Comparison of ENCODE assay signal across 8 worm cellular contexts in the genomic region with DNA sequence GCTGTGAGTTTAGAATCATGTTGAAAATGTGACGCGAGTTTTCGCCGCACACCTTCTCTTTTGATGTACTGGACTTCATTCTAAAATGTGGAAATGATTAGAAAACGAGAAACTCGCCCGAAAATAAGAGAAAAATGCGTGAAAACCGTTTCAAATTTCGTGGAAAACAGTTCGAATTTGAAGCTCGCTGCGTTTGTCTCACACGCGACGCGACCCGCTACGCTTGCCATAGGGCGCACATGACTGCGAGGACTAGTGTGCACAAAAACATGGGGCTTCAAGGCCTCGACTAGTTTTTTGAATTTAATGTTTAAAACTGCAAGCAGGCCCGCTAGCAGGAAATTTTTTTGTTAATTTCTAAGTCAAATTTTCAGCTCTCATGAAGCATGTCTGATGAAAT.
A peak's percentile ranks its signal among the peaks of the same experiment; 100 is the strongest.
TF ChIP-seq lines count a peak whose summit lies in the region.

Gene cyk-4, minus strand, starts transcription at position 80 of the 400 bp plus-strand sequence.
Gene pdr-1, plus strand, starts transcription at position 369 of the 400 bp plus-strand sequence.

TF ChIP-seq in whole organism, L1 larva, 84 proteins besides CTCF, POLR2A, EP300 and RAD21 (continues in another document):
- peak in 1 of 6 experiments; percentile 65 for TF ChIP-seq elt-3 (tag; optimal IDR thresholded peaks at IDR 0.05; lab: Kevin White, UChicago)
- TF ChIP-seq nhr-76 (tag; optimal IDR thresholded peaks at IDR 0.05; lab: Kevin White, UChicago) = no peak
- TF ChIP-seq nhr-71 (tag; optimal IDR thresholded peaks at IDR 0.05; lab: Kevin White, UChicago) = no peak
- no peak for TF ChIP-seq nhr-47 (tag; optimal IDR thresholded peaks at IDR 0.05; lab: Kevin White, UChicago)
- peak; percentile 67 for TF ChIP-seq snu-23 (GFP tag; optimal IDR thresholded peaks at IDR 0.05; lab: Kevin White, UChicago)
- peak; percentile 49 for TF ChIP-seq nhr-20 (tag; optimal IDR thresholded peaks at IDR 0.05; lab: Kevin White, UChicago)
- TF ChIP-seq nhr-77 (tag; optimal IDR thresholded peaks at IDR 0.05; lab: Kevin White, UChicago) = peak; percentile 16
- TF ChIP-seq fos-1 (tag; optimal IDR thresholded peaks at IDR 0.05; lab: Kevin White, UChicago) = peak; percentile 30
- peak; percentile 75 for TF ChIP-seq skn-1 (tag; optimal IDR thresholded peaks at IDR 0.05; lab: Kevin White, UChicago)
- no peak for TF ChIP-seq irx-1 (tag; optimal IDR thresholded peaks at IDR 0.05; lab: Kevin White, UChicago)
- peak; percentile 58 to 86 for TF ChIP-seq lsy-2 (tag; optimal IDR thresholded peaks at IDR 0.05; lab: Kevin White, UChicago)

TF ChIP-seq in whole organism, L2 larva, 48 proteins besides CTCF, POLR2A, EP300 and RAD21 (continues in another document):
- TF ChIP-seq alr-1 (tag; optimal IDR thresholded peaks at IDR 0.05; lab: Kevin White, UChicago) (no peak), gmeb-1 (tag; optimal IDR thresholded peaks at IDR 0.05; lab: Kevin White, UChicago) (peak; percentile 76), zag-1 (tag; optimal IDR thresholded peaks at IDR 0.05; lab: Kevin White, UChicago) (no peak), lin-13 (GFP tag; optimal IDR thresholded peaks at IDR 0.05; lab: Kevin White, UChicago) (peak; percentile 74), crh-2 (tag; optimal IDR thresholded peaks at IDR 0.05; lab: Kevin White, UChicago) (peak; percentile 57), nhr-129 (tag; optimal IDR thresholded peaks at IDR 0.05; lab: Kevin White, UChicago) (peak; percentile 71), blmp-1 (tag; optimal IDR thresholded peaks at IDR 0.05; lab: Kevin White, UChicago; ENCODE audit: insufficient read depth) (peak; percentile 30), lin-11 (tag; optimal IDR thresholded peaks at IDR 0.05; lab: Kevin White, UChicago) (peak; percentile 44), nhr-77 (tag; optimal IDR thresholded peaks at IDR 0.05; lab: Kevin White, UChicago) (no peak), ztf-11 (tag; optimal IDR thresholded peaks at IDR 0.05; lab: Kevin White, UChicago) (no peak), nhr-25 (tag; optimal IDR thresholded peaks at IDR 0.05; lab: Kevin White, UChicago) (peak; percentile 28)

TF ChIP-seq in whole organism, L3 larva, 47 proteins besides CTCF, POLR2A, EP300 and RAD21 (continues in another document):
- no peak for TF ChIP-seq ceh-9 (tag; optimal IDR thresholded peaks at IDR 0.05; lab: Kevin White, UChicago)
- TF ChIP-seq nhr-23 (tag; optimal IDR thresholded peaks at IDR 0.05; lab: Kevin White, UChicago) = peak; percentile 71
- TF ChIP-seq zag-1 (tag; optimal IDR thresholded peaks at IDR 0.05; lab: Kevin White, UChicago) = no peak
- TF ChIP-seq nfya-1 (tag; optimal IDR thresholded peaks at IDR 0.05; lab: Kevin White, UChicago; ENCODE audit: insufficient read depth) = peak; percentile 80
- TF ChIP-seq egl-5 (tag; optimal IDR thresholded peaks at IDR 0.05; lab: Kevin White, UChicago) = no peak
- peak; percentile 62 for TF ChIP-seq lin-39 (tag; optimal IDR thresholded peaks at IDR 0.05; lab: Kevin White, UChicago)
- peak; percentile 89 for TF ChIP-seq lin-15B (tag; optimal IDR thresholded peaks at IDR 0.05; lab: Kevin White, UChicago)
- TF ChIP-seq ceh-16 (tag; optimal IDR thresholded peaks at IDR 0.05; lab: Kevin White, UChicago) = no peak
- peak; percentile 26 for TF ChIP-seq ama-1 (optimal IDR thresholded peaks at IDR 0.05; lab: Kevin White, UChicago)
- no peak for TF ChIP-seq pha-4 (tag; optimal IDR thresholded peaks at IDR 0.05; lab: Kevin White, UChicago)
- TF ChIP-seq aly-2 (tag; optimal IDR thresholded peaks at IDR 0.05; lab: Kevin White, UChicago) = no peak

TF ChIP-seq in whole organism, L4 larva, 104 proteins besides CTCF, POLR2A, EP300 and RAD21 (continues in another document):
- peak; percentile 49 for TF ChIP-seq nhr-77 (tag; optimal IDR thresholded peaks at IDR 0.05; lab: Kevin White, UChicago)
- no peak for TF ChIP-seq daf-16 (GFP tag; optimal IDR thresholded peaks at IDR 0.05; lab: Kevin White, UChicago)
- TF ChIP-seq daf-16 (tag; optimal IDR thresholded peaks at IDR 0.05; lab: Kevin White, UChicago) = peak; percentile 34
- TF ChIP-seq attf-4 (tag; optimal IDR thresholded peaks at IDR 0.05; lab: Kevin White, UChicago) = no peak
- TF ChIP-seq lin-13 (GFP tag; optimal IDR thresholded peaks at IDR 0.05; lab: Kevin White, UChicago) = peak; percentile 18
- no peak for TF ChIP-seq egl-43 (GFP tag; IDR thresholded peaks at IDR 0.05; lab: Robert Waterston, UW)
- TF ChIP-seq saeg-2 (GFP tag; IDR thresholded peaks at IDR 0.05; lab: Robert Waterston, UW) = no peak
- TF ChIP-seq mes-2 (tag; optimal IDR thresholded peaks at IDR 0.05; lab: Kevin White, UChicago; ENCODE audit: poor library complexity, severe bottlenecking) = peak; percentile 84
- peak; percentile 81 for TF ChIP-seq dpl-1 (GFP tag; optimal IDR thresholded peaks at IDR 0.05; lab: Kevin White, UChicago)
- peak; percentile 14 for TF ChIP-seq unc-130 (GFP tag; optimal IDR thresholded peaks at IDR 0.05; lab: Kevin White, UChicago)
- TF ChIP-seq daf-8 (GFP tag; IDR thresholded peaks at IDR 0.05; lab: Robert Waterston, UW) = no peak

TF ChIP-seq in whole organism, late embryonic, 69 proteins besides CTCF, POLR2A, EP300 and RAD21 (continues in another document):
- TF ChIP-seq hlh-15 (tag; optimal IDR thresholded peaks at IDR 0.05; lab: Kevin White, UChicago) (no peak), ceh-31 (tag; optimal IDR thresholded peaks at IDR 0.05; lab: Kevin White, UChicago) (peak; percentile 12), nfya-1 (tag; optimal IDR thresholded peaks at IDR 0.05; lab: Kevin White, UChicago) (peak; percentile 57), sox-4 (tag; optimal IDR thresholded peaks at IDR 0.05; lab: Kevin White, UChicago) (no peak), tbx-2 (tag; optimal IDR thresholded peaks at IDR 0.05; lab: Kevin White, UChicago) (no peak), ceh-24 (tag; optimal IDR thresholded peaks at IDR 0.05; lab: Kevin White, UChicago) (no peak), sdc-2 (tag; optimal IDR thresholded peaks at IDR 0.05; lab: Kevin White, UChicago) (no peak), unc-42 (tag; optimal IDR thresholded peaks at IDR 0.05; lab: Kevin White, UChicago) (peak; percentile 25), ama-1 (optimal IDR thresholded peaks at IDR 0.05; lab: Kevin White, UChicago) (no peak), hlh-30 (tag; optimal IDR thresholded peaks at IDR 0.05; lab: Kevin White, UChicago; ENCODE audit: insufficient read depth) (peak; percentile 44), Y22D7AL.16 (tag; optimal IDR thresholded peaks at IDR 0.05; lab: Kevin White, UChicago) (no peak), F13H6.1 (tag; optimal IDR thresholded peaks at IDR 0.05; lab: Kevin White, UChicago) (no peak)

TF ChIP-seq in whole organism, midembryonic, 9 proteins besides CTCF, POLR2A, EP300 and RAD21:
- no peak for TF ChIP-seq med-1 (GFP tag; optimal IDR thresholded peaks at IDR 0.05; lab: Kevin White, UChicago; ENCODE audit: insufficient read depth)
- no peak for TF ChIP-seq T22C8.4 (GFP tag; IDR thresholded peaks at IDR 0.05; lab: Robert Waterston, UW)
- TF ChIP-seq tab-1 (GFP tag; IDR thresholded peaks at IDR 0.05; lab: Robert Waterston, UW) = no peak
- no peak for TF ChIP-seq ref-1 (GFP tag; conservative IDR thresholded peaks at IDR 0.05; lab: Robert Waterston, UW)
- TF ChIP-seq flt-1 (GFP tag; IDR thresholded peaks at IDR 0.05; lab: Robert Waterston, UW) = 0 out of 2 replicates have a peak, but pooled peaks have one; percentile 64
- no peak for TF ChIP-seq klf-2 (GFP tag; conservative IDR thresholded peaks at IDR 0.05; lab: Robert Waterston, UW)
- peak; percentile 65; the same call in 1 of the 2 replicates for TF ChIP-seq ztf-23 (GFP tag; IDR thresholded peaks at IDR 0.05; lab: Robert Waterston, UW)
- TF ChIP-seq ztf-29 (GFP tag; IDR thresholded peaks at IDR 0.05; lab: Robert Waterston, UW) = peak; percentile 63; the same call in 1 of the 2 replicates
- no peak for TF ChIP-seq cog-1 (tag; optimal IDR thresholded peaks at IDR 0.05; lab: Kevin White, UChicago)

TF ChIP-seq in whole organism, mixed stage, embryonic, 35 proteins besides CTCF, POLR2A, EP300 and RAD21:
- peak; percentile 2 for TF ChIP-seq nhr-237 (tag; optimal IDR thresholded peaks at IDR 0.05; lab: Kevin White, UChicago)
- no peak for TF ChIP-seq nhr-2 (tag; optimal IDR thresholded peaks at IDR 0.05; lab: Kevin White, UChicago)
- TF ChIP-seq unc-39 (tag; optimal IDR thresholded peaks at IDR 0.05; lab: Kevin White, UChicago) = no peak
- peak; percentile 67 for TF ChIP-seq lsy-2 (tag; optimal IDR thresholded peaks at IDR 0.05; lab: Kevin White, UChicago)
- peak; percentile 48 for TF ChIP-seq lin-13 (tag; optimal IDR thresholded peaks at IDR 0.05; lab: Kevin White, UChicago)
- TF ChIP-seq sptf-1 (tag; optimal IDR thresholded peaks at IDR 0.05; lab: Kevin White, UChicago) = peak; percentile 12
- TF ChIP-seq cnd-1 (tag; optimal IDR thresholded peaks at IDR 0.05; lab: Kevin White, UChicago) = no peak
- no peak for TF ChIP-seq tbx-8 (GFP tag; optimal IDR thresholded peaks at IDR 0.05; lab: Kevin White, UChicago)
- peak; percentile 45 for TF ChIP-seq pha-4 (tag; optimal IDR thresholded peaks at IDR 0.05; lab: Kevin White, UChicago)
- TF ChIP-seq hlh-1 (tag; optimal IDR thresholded peaks at IDR 0.05; lab: Kevin White, UChicago) = peak; percentile 5
- TF ChIP-seq nhr-76 (tag; optimal IDR thresholded peaks at IDR 0.05; lab: Kevin White, UChicago) = no peak
- TF ChIP-seq ztf-11 (tag; optimal IDR thresholded peaks at IDR 0.05; lab: Kevin White, UChicago) = no peak
- TF ChIP-seq ceh-39 (tag; optimal IDR thresholded peaks at IDR 0.05; lab: Kevin White, UChicago) = peak; percentile 23
- peak; percentile 49 for TF ChIP-seq mep-1 (tag; optimal IDR thresholded peaks at IDR 0.05; lab: Kevin White, UChicago)

TF ChIP-seq in whole organism, young adult, 124 proteins besides CTCF, POLR2A, EP300 and RAD21:
- TF ChIP-seq efl-1 (GFP tag; optimal IDR thresholded peaks at IDR 0.05; lab: Kevin White, UChicago) = peak; percentile 36
- TF ChIP-seq lsl-1 (GFP tag; optimal IDR thresholded peaks at IDR 0.05; lab: Kevin White, UChicago) = peak; percentile 6
- peak; percentile 63 for TF ChIP-seq D2030.7 (GFP tag; IDR thresholded peaks at IDR 0.05; lab: Robert Waterston, UW)
- TF ChIP-seq lin-40 (tag; optimal IDR thresholded peaks at IDR 0.05; lab: Kevin White, UChicago) = no peak
- peak; percentile 14 for TF ChIP-seq snpc-3.4 (tag; optimal IDR thresholded peaks at IDR 0.05; lab: Kevin White, UChicago)
- TF ChIP-seq mcd-1 (GFP tag; IDR thresholded peaks at IDR 0.05; lab: Robert Waterston, UW) = peak; percentile 83
- peak; percentile 22; the same call in 1 of the 2 replicates for TF ChIP-seq hmg-1.2 (GFP tag; IDR thresholded peaks at IDR 0.05; lab: Robert Waterston, UW)
- TF ChIP-seq lin-54 (GFP tag; optimal IDR thresholded peaks at IDR 0.05; lab: Kevin White, UChicago) = peak; percentile 58
- peak; percentile 98 for TF ChIP-seq madf-3 (GFP tag; IDR thresholded peaks at IDR 0.05; lab: Robert Waterston, UW)
- no peak for TF ChIP-seq attf-5 (GFP tag; optimal IDR thresholded peaks at IDR 0.05; lab: Kevin White, UChicago)
- no peak for TF ChIP-seq F57C9.4 (tag; optimal IDR thresholded peaks at IDR 0.05; lab: Kevin White, UChicago)
- TF ChIP-seq F23B12.7 (tag; optimal IDR thresholded peaks at IDR 0.05; lab: Kevin White, UChicago; ENCODE audit: insufficient read depth) = peak; percentile 27
- TF ChIP-seq snpc-4 (GFP tag; optimal IDR thresholded peaks at IDR 0.05; lab: Kevin White, UChicago) = no peak
- TF ChIP-seq snpc-4 (tag; optimal IDR thresholded peaks at IDR 0.05; lab: Kevin White, UChicago) = peak in 1 of 4 experiments; percentile 40
